Fruit fly (Drosophila melanogaster) whole organism, embryonic: ENCODE measurements around the gene CG7328.

ENCODE experiments used
- CG10431 ChIP-seq: fragments of 200-800 bp; sonication (Bioruptor generic); optimal IDR thresholded peaks from 3 replicates; lab custom pipeline; 2018; ENCODE audit warnings: missing biosample characterization, mild to moderate bottlenecking, missing genetic modification characterization
- CG12391 ChIP-seq: fragments of 200-800 bp; sonication (Bioruptor generic); optimal IDR thresholded peaks from 3 replicates; lab custom pipeline; 2018; ENCODE audit warnings: missing biosample characterization, mild to moderate bottlenecking, missing genetic modification characterization, moderate library complexity
- CG13424 ChIP-seq: fragments of 200-800 bp; sonication (Bioruptor generic); optimal IDR thresholded peaks from 2 replicates; lab custom pipeline; 2019; ENCODE audit warnings: missing biosample characterization, mild to moderate bottlenecking, missing genetic modification characterization, moderate library complexity
- CG13894 ChIP-seq: fragments of 200-800 bp; sonication (Bioruptor generic); optimal IDR thresholded peaks from 3 replicates; lab custom pipeline; 2018; ENCODE audit warnings: missing biosample characterization, mild to moderate bottlenecking, missing genetic modification characterization, moderate library complexity
- CG1792 ChIP-seq: fragments of 200-800 bp; sonication (Bioruptor generic); optimal IDR thresholded peaks from 2 replicates; lab custom pipeline; 2016; ENCODE audit warnings: missing biosample characterization, missing genetic modification characterization
- CG2120 ChIP-seq: fragments of 200-800 bp; sonication (Bioruptor generic); optimal IDR thresholded peaks from 3 replicates; lab custom pipeline; 2016; ENCODE audit warnings: missing biosample characterization, missing genetic modification characterization
- CG31388 ChIP-seq: fragments of 200-800 bp; sonication (Bioruptor generic); optimal IDR thresholded peaks from 2 replicates; lab custom pipeline; 2016; ENCODE audit warnings: missing biosample characterization, missing genetic modification characterization
- CG32532 ChIP-seq: fragments of 200-800 bp; sonication (Bioruptor generic); IDR thresholded peaks from 2 replicates; pipeline ENCODE4 v1.3.6; 2022; ENCODE audit warnings: missing biosample characterization, missing genetic modification characterization
- CG4404 ChIP-seq: fragments of 200-800 bp; sonication (Bioruptor generic); IDR thresholded peaks from 2 replicates; pipeline ENCODE4 v1.3.6; 2022; ENCODE audit warnings: missing biosample characterization, missing genetic modification characterization
- CG4820 ChIP-seq: fragments of 200-800 bp; sonication (Bioruptor generic); optimal IDR thresholded peaks from 3 replicates; lab custom pipeline; 2016; ENCODE audit warnings: missing biosample characterization, missing genetic modification characterization
- CG7556 ChIP-seq: fragments of 200-800 bp; sonication (Bioruptor generic); optimal IDR thresholded peaks from 2 replicates; lab custom pipeline; 2017; ENCODE audit warnings: missing biosample characterization, mild to moderate bottlenecking, missing genetic modification characterization
- CG8281 ChIP-seq: fragments of 200-800 bp; sonication (Bioruptor generic); optimal IDR thresholded peaks from 2 replicates; lab custom pipeline; 2018; ENCODE audit warnings: missing biosample characterization, mild to moderate bottlenecking, missing genetic modification characterization, moderate library complexity
- CG9817 ChIP-seq: fragments of 200-800 bp; sonication (Bioruptor generic); optimal IDR thresholded peaks from 2 replicates; lab custom pipeline; 2018; ENCODE audit warnings: missing biosample characterization, mild to moderate bottlenecking, missing genetic modification characterization, moderate library complexity
- D ChIP-seq, 2 experiments: fragments of 200-800 bp in 1 of 2; fragments of >200 bp in 1 of 2; sonication (Bioruptor generic) in 1 of 2; optimal IDR thresholded peaks; 2 replicates in 1 of 2; 3 replicates in 1 of 2; lab custom pipeline; 2017; ENCODE audit warnings: mild to moderate bottlenecking in 1 of 2, missing biosample characterization in 1 of 2, missing genetic modification characterization in 1 of 2, missing genetic modification reagents in 1 of 2
- Dref ChIP-seq: fragments of 200-800 bp; sonication (Bioruptor generic); IDR thresholded peaks from 2 replicates; pipeline ENCODE4 v1.3.6; 2022; ENCODE audit warnings: missing biosample characterization, missing genetic modification characterization
- Eip74EF ChIP-seq, 2 experiments: fragments of 200-800 bp in 1 of 2; fragments of >200 bp in 1 of 2; sonication (Bioruptor generic) in 1 of 2; optimal IDR thresholded peaks; 2 replicates each; lab custom pipeline; 2017 to 2019; ENCODE audit warnings: missing biosample characterization in 2 of 2, missing genetic modification characterization in 2 of 2, mild to moderate bottlenecking in 1 of 2, moderate library complexity in 1 of 2
- Ets97D ChIP-seq: fragments of 200-800 bp; sonication (Bioruptor generic); optimal IDR thresholded peaks from 3 replicates; lab custom pipeline; 2016; ENCODE audit warnings: missing biosample characterization, missing genetic modification characterization
- HLH54F ChIP-seq: fragments of 200-800 bp; sonication (Bioruptor generic); optimal IDR thresholded peaks from 3 replicates; lab custom pipeline; 2016; ENCODE audit warnings: missing biosample characterization, missing genetic modification characterization
- Hand ChIP-seq: fragments of 200-800 bp; sonication (Bioruptor generic); optimal IDR thresholded peaks from 2 replicates; lab custom pipeline; 2017; ENCODE audit warnings: mild to moderate bottlenecking, missing biosample characterization, missing genetic modification reagents, missing genetic modification characterization
- Hey ChIP-seq: fragments of 200-800 bp; sonication (Bioruptor generic); optimal IDR thresholded peaks from 3 replicates; lab custom pipeline; 2018; ENCODE audit warnings: missing biosample characterization, mild to moderate bottlenecking, missing genetic modification characterization
- Hmr ChIP-seq: fragments of 200-800 bp; sonication (Bioruptor generic); optimal IDR thresholded peaks from 3 replicates; lab custom pipeline; 2017; ENCODE audit warnings: mild to moderate bottlenecking, missing biosample characterization, missing genetic modification reagents, missing genetic modification characterization
- Mrtf ChIP-seq: fragments of 200-800 bp; sonication (Bioruptor generic); IDR thresholded peaks from 3 replicates; pipeline ENCODE4 v1.3.6; 2022; ENCODE audit warnings: missing biosample characterization, missing genetic modification characterization
- NC2β ChIP-seq: fragments of 200-800 bp; sonication (Bioruptor generic); optimal IDR thresholded peaks from 2 replicates; lab custom pipeline; 2016; ENCODE audit warnings: missing biosample characterization, missing genetic modification characterization
- Pdp1 ChIP-seq, 2 experiments: fragments of 200-800 bp; sonication (Bioruptor generic); optimal IDR thresholded peaks; 3 replicates each; lab custom pipeline; 2016; ENCODE audit warnings: missing biosample characterization in 2 of 2, missing genetic modification characterization in 2 of 2, mild to moderate bottlenecking in 1 of 2, moderate library complexity in 1 of 2
- Ptx1 ChIP-seq: fragments of 200-800 bp; sonication (Bioruptor generic); IDR thresholded peaks from 2 replicates; pipeline ENCODE4 v1.3.6; 2022; ENCODE audit warnings: missing biosample characterization, missing genetic modification characterization
- Ravus ChIP-seq: fragments of 200-800 bp; sonication (Bioruptor generic); IDR thresholded peaks from 2 replicates; pipeline ENCODE4 v1.3.6; 2022; ENCODE audit warnings: missing biosample characterization, missing genetic modification characterization
- Trl ChIP-seq, 3 experiments: fragments of >200 bp in 2 of 3; fragments of 200-800 bp in 1 of 3; sonication (Bioruptor generic) in 1 of 3; optimal IDR thresholded peaks; 2 replicates in 1 of 3; 3 replicates in 2 of 3; lab custom pipeline; 2016 to 2017; ENCODE audit warnings: missing biosample characterization in 1 of 3, missing genetic modification characterization in 1 of 3
- Xrp1 ChIP-seq: fragments of 200-800 bp; sonication (Bioruptor generic); IDR thresholded peaks from 2 replicates; pipeline ENCODE4 v1.3.6; 2022; ENCODE audit warnings: missing biosample characterization, missing genetic modification characterization
- al ChIP-seq: fragments of 200-800 bp; sonication (Bioruptor generic); IDR thresholded peaks from 2 replicates; pipeline ENCODE4 v1.3.6; 2022; ENCODE audit warnings: missing biosample characterization, missing genetic modification characterization
- bigmax ChIP-seq: fragments of 200-800 bp; sonication (Bioruptor generic); optimal IDR thresholded peaks from 2 replicates; lab custom pipeline; 2018; ENCODE audit warnings: missing biosample characterization, mild to moderate bottlenecking, missing genetic modification characterization
- btn ChIP-seq: fragments of 200-800 bp; sonication (Bioruptor generic); optimal IDR thresholded peaks from 2 replicates; lab custom pipeline; 2016; ENCODE audit warnings: missing biosample characterization, missing genetic modification characterization
- cg ChIP-seq: fragments of 200-800 bp; sonication (Bioruptor generic); optimal IDR thresholded peaks from 3 replicates; lab custom pipeline; 2019; ENCODE audit warnings: missing biosample characterization, mild to moderate bottlenecking, missing genetic modification characterization, moderate library complexity
- crc ChIP-seq: fragments of 200-800 bp; sonication (Bioruptor generic); optimal IDR thresholded peaks from 2 replicates; lab custom pipeline; 2016; ENCODE audit warnings: missing biosample characterization, missing genetic modification characterization
- gce ChIP-seq: fragments of 200-800 bp; sonication (Bioruptor generic); IDR thresholded peaks from 3 replicates; pipeline ENCODE4 v1.3.6; 2022; ENCODE audit warnings: missing biosample characterization, missing genetic modification characterization
- gcm ChIP-seq: fragments of 200-800 bp; sonication (Bioruptor generic); optimal IDR thresholded peaks from 2 replicates; lab custom pipeline; 2019; ENCODE audit warnings: missing biosample characterization, mild to moderate bottlenecking, missing genetic modification characterization, moderate library complexity
- inv ChIP-seq: fragments of 200-800 bp; sonication (Bioruptor generic); IDR thresholded peaks from 2 replicates; pipeline ENCODE4 v1.3.6; 2022; ENCODE audit warnings: missing biosample characterization, missing genetic modification characterization; ENCODE audit not compliant: partially characterized antibody
- knrl ChIP-seq: fragments of 200-800 bp; sonication (Bioruptor generic); IDR thresholded peaks from 3 replicates; pipeline ENCODE4 v1.3.6; 2022; ENCODE audit warnings: missing biosample characterization, missing genetic modification characterization; ENCODE audit not compliant: partially characterized antibody
- lilli ChIP-seq: fragments of 200-800 bp; sonication (Bioruptor generic); optimal IDR thresholded peaks from 3 replicates; lab custom pipeline; 2016; ENCODE audit warnings: missing biosample characterization, missing genetic modification characterization
- lola ChIP-seq, 3 experiments: fragments of >200 bp in 2 of 3; fragments of 200-800 bp in 1 of 3; sonication (Bioruptor generic) in 1 of 3; optimal IDR thresholded peaks; 2 replicates each; lab custom pipeline; 2017 to 2019; ENCODE audit warnings: missing biosample characterization in 3 of 3, missing genetic modification characterization in 3 of 3, mild to moderate bottlenecking in 1 of 3, moderate library complexity in 1 of 3
- peb ChIP-seq: fragments of 200-800 bp; sonication (Bioruptor generic); IDR thresholded peaks from 2 replicates; pipeline ENCODE4 v1.3.6; 2022; ENCODE audit warnings: missing biosample characterization, missing genetic modification characterization
- run ChIP-seq: fragments of 200-800 bp; sonication (Bioruptor generic); optimal IDR thresholded peaks from 3 replicates; lab custom pipeline; 2018; ENCODE audit warnings: missing biosample characterization, mild to moderate bottlenecking, missing genetic modification characterization
- sd ChIP-seq: fragments of 200-800 bp; sonication (Bioruptor generic); optimal IDR thresholded peaks from 3 replicates; lab custom pipeline; 2018; ENCODE audit warnings: missing biosample characterization, mild to moderate bottlenecking, missing genetic modification characterization, moderate library complexity
- sim ChIP-seq: fragments of 200-800 bp; sonication (Bioruptor generic); IDR thresholded peaks from 2 replicates; pipeline ENCODE4 v1.3.6; 2022; ENCODE audit warnings: missing biosample characterization, missing genetic modification characterization
- sisA ChIP-seq: fragments of 200-800 bp; sonication (Bioruptor generic); IDR thresholded peaks from 2 replicates; pipeline ENCODE4 v1.3.6; 2022; ENCODE audit warnings: missing biosample characterization, missing genetic modification characterization
- slou ChIP-seq: fragments of 200-800 bp; sonication (Bioruptor generic); optimal IDR thresholded peaks from 3 replicates; lab custom pipeline; 2016; ENCODE audit warnings: missing biosample characterization, missing genetic modification characterization
- tx ChIP-seq: fragments of 200-800 bp; sonication (Bioruptor generic); optimal IDR thresholded peaks from 2 replicates; lab custom pipeline; 2016; ENCODE audit warnings: missing biosample characterization, missing genetic modification characterization
- unpg ChIP-seq: fragments of 200-800 bp; sonication (Bioruptor generic); optimal IDR thresholded peaks from 3 replicates; lab custom pipeline; 2018; ENCODE audit warnings: missing biosample characterization, mild to moderate bottlenecking, missing genetic modification characterization, moderate library complexity
- zen ChIP-seq: fragments of 200-800 bp; sonication (Bioruptor generic); optimal IDR thresholded peaks from 3 replicates; lab custom pipeline; 2018; ENCODE audit warnings: missing biosample characterization, mild to moderate bottlenecking, missing genetic modification characterization, moderate library complexity
- zf30C ChIP-seq: fragments of 200-800 bp; sonication (Bioruptor generic); optimal IDR thresholded peaks from 3 replicates; lab custom pipeline; 2018; ENCODE audit warnings: missing biosample characterization, mild to moderate bottlenecking, missing genetic modification characterization

CG7328 gene

DNA sequence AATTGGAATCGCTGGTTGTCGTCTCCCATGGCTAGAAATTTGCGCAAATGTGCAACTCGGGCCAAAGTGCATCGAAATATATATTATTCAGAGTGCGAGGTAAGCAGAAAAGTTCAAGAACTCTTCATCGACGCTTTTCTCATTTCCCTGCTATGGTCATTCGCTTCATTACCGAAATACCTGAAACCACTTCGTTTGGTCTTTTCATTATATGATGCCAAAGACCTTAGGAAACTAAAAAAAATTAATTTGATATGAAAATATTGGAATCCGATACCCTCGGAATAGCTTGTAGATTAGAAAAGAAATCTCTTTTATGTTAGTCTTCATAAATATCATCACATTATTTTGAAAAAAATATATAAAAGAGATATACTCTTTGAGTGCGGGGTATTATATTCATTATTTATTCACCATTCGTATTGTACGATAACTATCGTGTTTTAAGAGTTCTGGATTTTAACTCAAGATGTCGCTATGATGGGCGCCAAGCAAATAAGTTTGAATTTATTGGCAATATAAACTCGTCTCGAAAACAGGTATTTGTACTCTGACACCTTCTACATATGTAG is 27.5 kb downstream of the CG7328 start, which contains the start of gene CG14187 (continued):
- no peak for TF ChIP-seq lilli (GFP tag; lab: Kevin White, UChicago)
- no peak for TF ChIP-seq sd (tag; lab: Kevin White, UChicago)
- no peak for TF ChIP-seq sisA
- no peak for TF ChIP-seq Hand
- no peak for TF ChIP-seq CG9817 (tag; lab: Kevin White, UChicago)
- no peak for TF ChIP-seq CG31388
- peak; percentile 44; the same call in 1 of the 2 replicates for TF ChIP-seq inv (GFP tag; lab: Robert Waterston, UW)
- TF ChIP-seq CG10431, result no peak
- no peak for TF ChIP-seq zen (tag; lab: Kevin White, UChicago)
- TF ChIP-seq cg (GFP tag; lab: Kevin White, UChicago), result no peak
- TF ChIP-seq Mrtf, result no peak
- no peak for TF ChIP-seq Trl (optimal IDR thresholded peaks at IDR 0.05; lab: Kevin White, UChicago)
- no peak for TF ChIP-seq Trl (GFP tag; optimal IDR thresholded peaks at IDR 0.05; lab: Kevin White, UChicago)
- TF ChIP-seq tx (GFP tag; lab: Kevin White, UChicago), result no peak
- TF ChIP-seq CG32532 (GFP tag; lab: Robert Waterston, UW), result peak; percentile 44; the same call in 1 of the 2 replicates
- TF ChIP-seq CG1792 (GFP tag; lab: Kevin White, UChicago), result no peak
- no peak for TF ChIP-seq lola (GFP tag; optimal IDR thresholded peaks at IDR 0.05; lab: Kevin White, UChicago)
- peak; percentile 28 for TF ChIP-seq CG13424 (tag; lab: Kevin White, UChicago)
- no peak for TF ChIP-seq HLH54F
- TF ChIP-seq zf30C, result no peak
- no peak for TF ChIP-seq CG4820 (GFP tag; lab: Kevin White, UChicago)
- TF ChIP-seq Eip74EF (GFP tag; optimal IDR thresholded peaks at IDR 0.05; lab: Kevin White, UChicago), result no peak
- TF ChIP-seq Hmr (GFP tag; lab: Kevin White, UChicago), result no peak
- TF ChIP-seq al (GFP tag; lab: Robert Waterston, UW), result no peak
- no peak for TF ChIP-seq Ets97D
- no peak for TF ChIP-seq run (tag; lab: Kevin White, UChicago)
- TF ChIP-seq Hey (tag; lab: Kevin White, UChicago), result no peak
- TF ChIP-seq Xrp1 (GFP tag; lab: Robert Waterston, UW), result peak; percentile 40; the same call in 1 of the 2 replicates
- no peak for TF ChIP-seq CG4404 (GFP tag; lab: Robert Waterston, UW)
- TF ChIP-seq Ptx1 (GFP tag; lab: Robert Waterston, UW), result peak; percentile 25; the same call in 1 of the 2 replicates
- TF ChIP-seq Dref, result no peak
- TF ChIP-seq D (optimal IDR thresholded peaks at IDR 0.05; lab: Kevin White, UChicago), result no peak
- TF ChIP-seq D (GFP tag; optimal IDR thresholded peaks at IDR 0.05; lab: Kevin White, UChicago), result no peak
- no peak for TF ChIP-seq crc (GFP tag; lab: Kevin White, UChicago)
- TF ChIP-seq unpg (GFP tag; lab: Kevin White, UChicago), result peak; percentile 32
- no peak for TF ChIP-seq Ravus
- TF ChIP-seq gce (GFP tag; lab: Robert Waterston, UW), result no peak
- TF ChIP-seq CG2120, result peak; percentile 34
- TF ChIP-seq gcm, result no peak
- TF ChIP-seq knrl (GFP tag; lab: Robert Waterston, UW), result peak; percentile 44; the same call in 2 of the 3 replicates
- no peak for TF ChIP-seq btn
- no peak for TF ChIP-seq sim
- no peak for TF ChIP-seq CG7556 (GFP tag; lab: Kevin White, UChicago)
- TF ChIP-seq CG8281, result no peak
- no peak for TF ChIP-seq NC2β
- no peak for TF ChIP-seq Pdp1 (GFP tag; optimal IDR thresholded peaks at IDR 0.05; lab: Kevin White, UChicago)
- peak; percentile 6 for TF ChIP-seq CG12391 (tag; lab: Kevin White, UChicago)
- no peak for TF ChIP-seq bigmax (GFP tag; lab: Kevin White, UChicago)
- no peak for TF ChIP-seq slou (GFP tag; lab: Kevin White, UChicago)
- TF ChIP-seq CG13894 (tag; lab: Kevin White, UChicago), result peak; percentile 6
- TF ChIP-seq peb, result no peak
